Worm (Caenorhabditis elegans) whole organism, midembryonic: ENCODE results near the gene C37H5.14.

ENCODE experiments used
- cog-1 ChIP-seq: sonication (generic microtip); optimal IDR thresholded peaks from 2 replicates; lab custom pipeline; 2016; ENCODE audit warnings: missing genetic modification characterization, missing compliant biosample characterization
- flt-1 ChIP-seq: fragments of 200-800 bp; sonication (Bioruptor generic); IDR thresholded peaks from 2 replicates; pipeline ENCODE4 v1.3.6; 2022; ENCODE audit warnings: missing genetic modification characterization, missing compliant biosample characterization
- klf-2 ChIP-seq: fragments of 200-800 bp; sonication (Bioruptor generic); conservative IDR thresholded peaks from 2 replicates; pipeline ENCODE4 v1.3.6; 2022; ENCODE audit warnings: missing genetic modification reagents, missing genetic modification characterization, missing compliant biosample characterization
- med-1 ChIP-seq: sonication (generic microtip); optimal IDR thresholded peaks from 2 replicates; lab custom pipeline; 2017; ENCODE audit warnings: missing genetic modification characterization, mild to moderate bottlenecking, missing compliant biosample characterization, antibody characterized with exemption, missing genetic modification reagents; ENCODE audit not compliant: insufficient read depth
- ref-1 ChIP-seq: fragments of 200-800 bp; sonication (Bioruptor generic); conservative IDR thresholded peaks from 2 replicates; pipeline ENCODE4 v1.3.6; 2022; ENCODE audit warnings: missing genetic modification reagents, missing genetic modification characterization, missing compliant biosample characterization
- tab-1 ChIP-seq: fragments of 200-800 bp; sonication (Bioruptor generic); IDR thresholded peaks from 2 replicates; pipeline ENCODE4 v1.3.6; 2022; ENCODE audit warnings: missing genetic modification characterization, missing compliant biosample characterization

DNA sequence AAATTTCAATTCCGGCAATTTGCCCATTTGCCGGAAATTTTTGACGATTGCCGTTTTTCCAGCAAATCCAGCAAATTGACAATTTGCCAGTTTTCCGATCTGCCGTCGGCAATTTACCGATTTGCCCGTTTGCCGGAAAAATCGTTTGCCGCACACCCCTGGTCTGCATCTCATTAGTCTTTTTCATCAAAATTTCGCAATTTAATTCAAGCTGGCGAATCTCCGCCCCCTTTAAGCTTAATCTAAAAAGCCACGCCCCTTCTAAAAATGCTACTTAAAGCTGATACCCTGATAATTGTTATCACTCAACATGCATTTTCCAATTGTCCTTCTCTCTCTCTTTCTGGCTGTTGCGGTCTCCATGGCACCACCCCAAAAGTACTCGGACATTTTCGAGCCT, 50.9 kb downstream of the C37H5.14 start, which contains the start of gene Y60C6A.1:
- TF ChIP-seq flt-1 (GFP tag; lab: Robert Waterston, UW) (no peak), klf-2 (GFP tag; lab: Robert Waterston, UW) (no peak), tab-1 (no peak), cog-1 (no peak), med-1 (GFP tag; lab: Kevin White, UChicago) (no peak), ref-1 (GFP tag; lab: Robert Waterston, UW) (no peak)
